Worm (Caenorhabditis elegans) whole organism, early embryonic: ENCODE results near the gene Y51H4A.937.
"Not testable (repeated sequence)": the region's sequence is repeated elsewhere in the genome, so short reads cannot be mapped to it uniquely, and the experiment has no call there.

Experiments
- B0310.2 ChIP-seq: sonication (generic microtip); optimal IDR thresholded peaks from 2 replicates; lab custom pipeline; 2016; ENCODE audit warnings: mild to moderate bottlenecking, missing genetic modification characterization, missing compliant biosample characterization
- F13C5.2 ChIP-seq: sonication (generic microtip); optimal IDR thresholded peaks from 2 replicates; lab custom pipeline; 2017; ENCODE audit warnings: mild to moderate bottlenecking, missing genetic modification characterization, inconsistent platforms, missing compliant biosample characterization
- aly-1 ChIP-seq: sonication (generic microtip); optimal IDR thresholded peaks from 2 replicates; lab custom pipeline; 2016; ENCODE audit warnings: missing genetic modification characterization, missing compliant biosample characterization
- ama-1 ChIP-seq: fragments of 150-350 bp; optimal IDR thresholded peaks from 2 replicates; lab custom pipeline; 2014
- ceh-13 ChIP-seq: fragments of 200-800 bp; sonication (Bioruptor generic); optimal IDR thresholded peaks from 2 replicates; lab custom pipeline; 2018; ENCODE audit warnings: mild to moderate bottlenecking, missing genetic modification characterization, missing compliant biosample characterization
- ceh-36 ChIP-seq: sonication (generic microtip); optimal IDR thresholded peaks from 2 replicates; lab custom pipeline; 2016; ENCODE audit warnings: missing genetic modification characterization, inconsistent platforms, missing compliant biosample characterization
- ets-7 ChIP-seq: sonication (generic microtip); optimal IDR thresholded peaks from 2 replicates; lab custom pipeline; 2016; ENCODE audit warnings: missing genotype, missing genetic modification characterization, missing compliant biosample characterization
- flt-1 ChIP-seq: fragments of 200-800 bp; sonication (Bioruptor generic); IDR thresholded peaks from 2 replicates; pipeline ENCODE4 v1.3.6; 2022; ENCODE audit warnings: missing genetic modification characterization, missing compliant biosample characterization
- hmbx-1 ChIP-seq: sonication (generic microtip); optimal IDR thresholded peaks from 2 replicates; lab custom pipeline; 2016; ENCODE audit warnings: mild to moderate bottlenecking, missing genetic modification characterization, missing compliant biosample characterization
- hmg-4 ChIP-seq: fragments of 200-800 bp; sonication (Bioruptor generic); optimal IDR thresholded peaks from 2 replicates; lab custom pipeline; 2018; ENCODE audit warnings: mild to moderate bottlenecking, missing genetic modification characterization, missing compliant biosample characterization
- hnd-1 ChIP-seq: sonication (generic microtip); optimal IDR thresholded peaks from 2 replicates; lab custom pipeline; 2016; ENCODE audit warnings: missing genetic modification characterization, missing compliant biosample characterization
- pes-1 ChIP-seq: fragments of 200-800 bp; sonication (Bioruptor generic); IDR thresholded peaks from 2 replicates; pipeline ENCODE4 v1.3.6; 2022; ENCODE audit warnings: missing genetic modification reagents, missing genetic modification characterization, missing compliant biosample characterization
- scrt-1 ChIP-seq: fragments of 200-800 bp; sonication (Bioruptor generic); IDR thresholded peaks from 2 replicates; pipeline ENCODE4 v1.3.6; 2022; ENCODE audit warnings: missing genetic modification characterization, missing compliant biosample characterization
- sea-1 ChIP-seq: fragments of 200-800 bp; sonication (Bioruptor generic); conservative IDR thresholded peaks from 2 replicates; pipeline ENCODE4 v1.3.6; 2022; ENCODE audit warnings: missing genetic modification characterization, missing compliant biosample characterization
- tbx-11 ChIP-seq: fragments of 200-800 bp; sonication (Bioruptor generic); IDR thresholded peaks from 2 replicates; pipeline ENCODE4 v1.3.6; 2022; ENCODE audit warnings: missing genetic modification characterization, missing compliant biosample characterization
- tbx-37 ChIP-seq: fragments of 200-800 bp; sonication (Bioruptor generic); conservative IDR thresholded peaks from 2 replicates; pipeline ENCODE4 v1.3.6; 2022; ENCODE audit warnings: missing genetic modification reagents, missing genetic modification characterization, missing compliant biosample characterization
- tra-4 ChIP-seq: sonication (generic microtip); optimal IDR thresholded peaks from 2 replicates; lab custom pipeline; 2017; ENCODE audit warnings: missing genetic modification characterization, missing compliant biosample characterization

The Y51H4A.937 gene

DNA sequence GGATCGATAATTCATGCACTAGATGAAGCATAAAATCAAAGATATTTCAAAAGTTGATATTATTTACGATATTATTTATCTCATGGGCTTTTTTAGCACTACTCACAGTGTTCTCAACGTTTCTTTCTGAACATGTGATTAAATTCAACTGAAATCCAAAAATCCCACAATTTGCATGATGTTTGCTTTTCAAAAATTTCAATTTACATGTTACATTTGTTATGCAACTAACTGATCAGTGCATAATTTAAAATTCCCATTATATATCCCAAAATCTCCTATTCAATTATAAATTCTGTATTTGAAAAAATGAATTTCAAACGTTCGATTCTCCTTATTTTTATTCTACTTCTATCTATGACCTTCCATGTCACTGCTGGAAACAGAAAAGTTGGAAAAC is at the start of gene Y51H4A.937:
Gene Y51H4A.937 (plus strand): TSS at position 301 of the 400 bp plus-strand sequence.
- TF ChIP-seq hmbx-1 (tag; lab: Kevin White, UChicago) (no peak), hmg-4 (GFP tag; lab: Kevin White, UChicago) (no peak), tbx-37 (GFP tag; lab: Robert Waterston, UW) (no peak), flt-1 (no peak), ceh-36 (tag; lab: Kevin White, UChicago) (no peak), pes-1 (GFP tag; lab: Robert Waterston, UW) (no peak), ama-1 (lab: Kevin White, UChicago) (no peak), ets-7 (tag; lab: Kevin White, UChicago) (no peak), B0310.2 (tag; lab: Kevin White, UChicago) (no peak), scrt-1 (GFP tag; lab: Robert Waterston, UW) (no peak), ceh-13 (no peak), hnd-1 (tag; lab: Kevin White, UChicago) (no peak), tbx-11 (GFP tag; lab: Robert Waterston, UW) (no peak), aly-1 (tag; lab: Kevin White, UChicago) (no peak), F13C5.2 (tag; lab: Kevin White, UChicago) (no peak), tra-4 (no peak), sea-1 (no peak)

DNA sequence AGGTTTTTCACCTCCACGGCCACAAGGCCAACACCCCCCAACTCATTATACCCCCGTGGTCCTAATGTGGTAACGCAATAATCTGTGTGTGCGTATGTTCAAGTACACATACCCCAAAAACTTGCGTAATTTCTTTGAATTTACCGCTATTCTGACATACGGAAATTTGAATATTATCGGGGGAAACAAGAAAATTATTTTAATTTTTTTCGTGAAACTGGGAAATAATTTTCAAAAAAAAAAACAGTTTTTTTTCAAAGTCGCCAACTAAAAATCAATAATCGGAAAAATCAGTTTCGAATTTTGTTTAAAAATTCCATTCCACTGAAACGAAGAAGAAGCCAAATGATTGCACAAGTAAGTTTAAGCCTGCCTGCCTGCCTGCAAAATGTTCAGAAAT is 47.6 kb upstream of the Y51H4A.937 start, which contains the start of gene Y51H4A.938:
Gene Y51H4A.938 (plus strand): TSS at position 301 of the 400 bp plus-strand sequence.
- TF ChIP-seq tbx-37 (GFP tag; lab: Robert Waterston, UW); B0310.2 (tag; lab: Kevin White, UChicago); ama-1 (lab: Kevin White, UChicago): not testable (repeated sequence)

DNA sequence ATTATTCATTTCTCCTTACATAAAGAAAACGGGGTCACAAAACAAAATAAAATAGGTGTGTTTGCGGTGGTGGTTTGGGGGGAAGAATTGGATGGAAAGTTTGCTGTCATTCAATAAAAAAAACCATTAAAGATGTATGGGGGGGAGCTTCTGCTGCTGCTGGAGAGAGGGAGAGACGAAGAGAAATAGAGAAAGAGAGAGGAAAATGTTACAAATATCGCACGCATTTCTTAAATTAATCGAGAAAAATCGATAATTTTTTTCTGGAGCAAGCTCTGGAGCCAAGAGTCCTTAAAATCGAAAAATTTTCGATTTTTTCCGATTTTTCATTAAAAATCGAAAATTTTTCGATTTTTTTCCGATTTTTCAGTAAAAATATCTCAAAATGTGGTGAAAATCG is 45.7 kb upstream of the Y51H4A.937 start:
- TF ChIP-seq tbx-11 (GFP tag; lab: Robert Waterston, UW) (no peak), aly-1 (tag; lab: Kevin White, UChicago) (no peak), hnd-1 (tag; lab: Kevin White, UChicago) (no peak), hmbx-1 (tag; lab: Kevin White, UChicago) (no peak), ets-7 (tag; lab: Kevin White, UChicago) (no peak), scrt-1 (GFP tag; lab: Robert Waterston, UW) (no peak), ama-1 (lab: Kevin White, UChicago) (peak; percentile 3), pes-1 (GFP tag; lab: Robert Waterston, UW) (no peak), tra-4 (no peak), B0310.2 (tag; lab: Kevin White, UChicago) (peak; percentile 18), ceh-36 (tag; lab: Kevin White, UChicago) (no peak), flt-1 (no peak), ceh-13 (no peak), tbx-37 (GFP tag; lab: Robert Waterston, UW) (peak; percentile 18; the same call in 1 of the 2 replicates)

DNA sequence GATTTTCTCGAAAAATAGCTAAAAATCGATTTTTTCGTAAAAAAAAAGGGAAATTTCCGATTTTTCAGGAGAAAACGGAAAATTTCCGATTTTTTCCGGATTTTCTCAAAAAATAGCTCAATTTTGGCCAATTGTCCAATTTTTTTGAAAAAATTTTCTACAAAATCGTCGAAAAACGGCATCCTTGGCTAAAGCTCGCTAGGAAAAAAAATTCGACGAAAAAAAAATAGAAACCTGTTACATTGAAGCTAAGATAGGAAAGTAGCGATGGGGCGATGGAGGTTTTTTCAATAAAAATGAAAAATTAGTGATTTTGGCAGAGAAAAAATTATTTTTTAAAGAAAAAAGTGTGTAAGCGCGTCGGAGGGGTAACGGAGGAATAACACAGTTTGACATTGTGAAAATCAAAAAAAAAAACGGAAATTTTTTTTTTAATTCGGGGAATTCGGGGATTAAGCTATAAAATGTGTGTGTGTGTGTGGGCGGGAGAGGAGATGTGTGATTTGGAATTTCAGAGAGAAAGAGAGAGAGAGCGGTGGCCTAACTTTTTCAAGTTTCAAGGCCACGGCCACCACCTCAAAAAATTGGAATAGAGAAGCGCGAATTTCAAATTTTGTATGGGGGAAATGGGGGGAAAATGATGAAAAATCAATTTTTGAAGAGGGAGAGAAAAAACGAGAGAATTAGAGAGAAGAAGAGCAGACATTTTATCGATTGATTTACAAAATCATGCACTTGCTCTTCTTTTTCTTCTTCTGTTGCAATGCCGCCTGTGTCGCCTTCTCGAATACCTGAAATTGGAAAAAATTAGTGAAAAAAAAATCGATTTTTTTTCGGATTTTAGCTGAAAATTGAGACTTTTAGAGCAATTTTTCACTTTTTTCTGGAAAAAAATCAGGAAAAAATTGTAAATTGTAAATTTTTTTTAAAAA is 44.9 kb upstream of the Y51H4A.937 start:
- no peak for TF ChIP-seq B0310.2 (tag; lab: Kevin White, UChicago)
- no peak for TF ChIP-seq ama-1 (lab: Kevin White, UChicago)
- no peak for TF ChIP-seq hmbx-1 (tag; lab: Kevin White, UChicago)
- no peak for TF ChIP-seq hnd-1 (tag; lab: Kevin White, UChicago)
- no peak for TF ChIP-seq tra-4
- TF ChIP-seq tbx-37 (GFP tag; lab: Robert Waterston, UW): no peak
- no peak for TF ChIP-seq sea-1

DNA sequence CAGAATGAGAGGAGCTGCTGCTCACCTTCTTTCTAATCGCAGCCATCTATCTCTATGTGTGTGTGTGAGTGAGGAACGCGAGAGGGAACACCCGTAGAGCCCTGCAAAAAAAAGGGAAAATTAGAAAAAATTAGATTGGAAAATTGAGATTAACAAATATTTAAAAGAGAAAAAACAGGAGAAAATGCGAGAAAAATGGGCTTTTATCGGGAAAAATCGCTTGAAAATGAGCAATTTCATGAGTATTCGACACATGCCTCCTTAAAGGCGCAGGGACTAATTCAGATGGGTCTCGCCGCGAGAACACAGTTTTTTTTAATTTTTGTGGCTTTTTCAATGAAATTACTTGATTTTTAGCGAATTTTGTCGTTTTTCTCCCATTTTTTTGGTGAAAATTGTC is 39.6 kb upstream of the Y51H4A.937 start, which contains the start of gene rho-1:
Gene rho-1 (minus strand): TSS at position 101 of the 400 bp plus-strand sequence.
- TF ChIP-seq pes-1 (GFP tag; lab: Robert Waterston, UW): no peak
- no peak for TF ChIP-seq tra-4
- no peak for TF ChIP-seq scrt-1 (GFP tag; lab: Robert Waterston, UW)
- TF ChIP-seq ama-1 (lab: Kevin White, UChicago): no peak
- TF ChIP-seq sea-1: no peak
- TF ChIP-seq ets-7 (tag; lab: Kevin White, UChicago): no peak
- TF ChIP-seq ceh-13: no peak
- no peak for TF ChIP-seq tbx-11 (GFP tag; lab: Robert Waterston, UW)
- no peak for TF ChIP-seq aly-1 (tag; lab: Kevin White, UChicago)
- TF ChIP-seq ceh-36 (tag; lab: Kevin White, UChicago): no peak
- TF ChIP-seq F13C5.2 (tag; lab: Kevin White, UChicago): no peak
- TF ChIP-seq hnd-1 (tag; lab: Kevin White, UChicago): no peak
- TF ChIP-seq tbx-37 (GFP tag; lab: Robert Waterston, UW): no peak
- no peak for TF ChIP-seq flt-1
- TF ChIP-seq hmbx-1 (tag; lab: Kevin White, UChicago): no peak
- no peak for TF ChIP-seq B0310.2 (tag; lab: Kevin White, UChicago)
- no peak for TF ChIP-seq hmg-4 (GFP tag; lab: Kevin White, UChicago)

DNA sequence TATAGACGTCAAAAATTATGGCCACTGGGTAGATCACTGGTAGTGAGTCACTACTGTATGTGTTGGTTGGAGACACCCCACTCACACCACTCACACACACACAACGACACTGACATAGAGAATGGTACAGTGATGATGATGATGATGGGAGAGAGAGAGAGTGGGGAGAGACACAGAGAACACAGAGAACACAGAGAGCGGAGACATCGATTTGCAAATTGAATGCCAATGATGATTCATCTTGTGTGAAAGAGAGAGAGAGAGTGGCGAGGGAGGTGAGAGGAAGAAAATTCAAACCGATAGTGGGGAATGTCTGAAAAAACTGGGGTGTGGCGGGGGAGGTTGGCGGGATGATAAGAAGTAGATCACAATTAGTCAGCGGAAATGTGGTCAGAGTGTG is 38.5 kb upstream of the Y51H4A.937 start:
- TF ChIP-seq B0310.2 (tag; lab: Kevin White, UChicago) (no peak), sea-1 (no peak), hmg-4 (GFP tag; lab: Kevin White, UChicago) (no peak), scrt-1 (GFP tag; lab: Robert Waterston, UW) (no peak), tra-4 (no peak), ama-1 (lab: Kevin White, UChicago) (no peak), ceh-36 (tag; lab: Kevin White, UChicago) (no peak)
